Fruit fly (Drosophila melanogaster) whole organism, embryonic: Measurements from ENCODE around the gene AGO2.

ENCODE experiments used
- Awh ChIP-seq: fragments of 200-800 bp; sonication (Bioruptor generic); IDR thresholded peaks from 2 replicates; pipeline ENCODE4, ENCODE4 v1.3.6; 2022; ENCODE audit warnings: missing biosample characterization, missing genetic modification characterization
- CG2889 ChIP-seq: fragments of 200-800 bp; sonication (Bioruptor generic); IDR thresholded peaks from 3 replicates; pipeline ENCODE4 v1.3.6; 2022; ENCODE audit warnings: missing biosample characterization, missing genetic modification characterization
- CG7357 ChIP-seq: fragments of 200-800 bp; sonication (Bioruptor generic); IDR thresholded peaks from 3 replicates; pipeline ENCODE4 v1.3.6; 2022; ENCODE audit warnings: missing biosample characterization, missing genetic modification characterization
- CG7556 ChIP-seq: fragments of 200-800 bp; sonication (Bioruptor generic); optimal IDR thresholded peaks from 2 replicates; lab custom pipeline; 2017; ENCODE audit warnings: missing biosample characterization, mild to moderate bottlenecking, missing genetic modification characterization
- NK7.1 ChIP-seq: fragments of 200-800 bp; sonication (Bioruptor generic); optimal IDR thresholded peaks from 3 replicates; lab custom pipeline; 2016; ENCODE audit warnings: missing biosample characterization, missing genetic modification characterization
- pb ChIP-seq: fragments of 200-800 bp; sonication (Bioruptor generic); optimal IDR thresholded peaks from 3 replicates; lab custom pipeline; 2016; ENCODE audit warnings: missing biosample characterization, missing genetic modification characterization
- tll ChIP-seq, 2 experiments: fragments of 200-800 bp in 1 of 2; fragments of >200 bp in 1 of 2; sonication (Bioruptor generic) in 1 of 2; optimal IDR thresholded peaks; 2 replicates each; lab custom pipeline; 2017 to 2019; ENCODE audit warnings: missing biosample characterization in 2 of 2, missing genetic modification characterization in 2 of 2, mild to moderate bottlenecking in 1 of 2, moderate library complexity in 1 of 2

dm6 chr3L:15537916-15538581, 15.9 kb upstream of the AGO2 start:
- TF ChIP-seq NK7.1, result peak; percentile 15
- peak; percentile 82 for TF ChIP-seq CG7556 (GFP tag; lab: Kevin White, UChicago)
- peak; percentile 47; the same call in 1 of the 3 replicates for TF ChIP-seq CG7357
- no peak for TF ChIP-seq CG2889 (GFP tag; lab: Robert Waterston, UW)
- no peak for TF ChIP-seq pb (GFP tag; lab: Kevin White, UChicago)
- 0 out of 2 replicates have a peak, but pooled peaks have one; percentile 16 for TF ChIP-seq Awh
- TF ChIP-seq tll (GFP tag; optimal IDR thresholded peaks at IDR 0.05; lab: Kevin White, UChicago), result peak in 1 of 2 experiments; percentile 77
